Fruit fly (Drosophila melanogaster): ENCODE results near the gene Pgd.

Gene Pgd

dm6 chrX:2196086-2196732 lies 51.3 kb downstream of the Pgd start (continued):
- peak; percentile 56 for TF ChIP-seq Met (GFP tag; optimal IDR thresholded peaks at IDR 0.05)
- TF ChIP-seq fd59A (GFP tag; optimal IDR thresholded peaks at IDR 0.05), result no peak
- peak; percentile 21 for TF ChIP-seq CG3919 (GFP tag; optimal IDR thresholded peaks at IDR 0.05)
- TF ChIP-seq Eip78C (GFP tag), result peak; percentile 77
- TF ChIP-seq Sox102F (GFP tag; optimal IDR thresholded peaks at IDR 0.05), result peak; percentile 32
- no peak for TF ChIP-seq CG16779 (tag; optimal IDR thresholded peaks at IDR 0.05)
- TF ChIP-seq CG8319 (GFP tag; optimal IDR thresholded peaks at IDR 0.05), result no peak
- TF ChIP-seq CG3032 (tag; optimal IDR thresholded peaks at IDR 0.05), result peak; percentile 8
- peak; percentile 27 for TF ChIP-seq Sox14 (GFP tag; optimal IDR thresholded peaks at IDR 0.05)

dm6 chrX:2197414-2198271 lies 52.7 kb downstream of the Pgd start:
- TF ChIP-seq Eip93F (GFP tag; optimal IDR thresholded peaks at IDR 0.05) (peak; percentile 54), Eip78C (GFP tag) (peak; percentile 67), vri (GFP tag; optimal IDR thresholded peaks at IDR 0.05) (peak; percentile 80), fd85E (GFP tag; optimal IDR thresholded peaks at IDR 0.05) (no peak), acj6 (GFP tag; optimal IDR thresholded peaks at IDR 0.05) (no peak), Met (GFP tag; optimal IDR thresholded peaks at IDR 0.05) (no peak), CG31627 (GFP tag; optimal IDR thresholded peaks at IDR 0.05) (peak; percentile 3), net (GFP tag; optimal IDR thresholded peaks at IDR 0.05) (no peak), salr (GFP tag; optimal IDR thresholded peaks at IDR 0.05) (no peak), CG9139 (GFP tag; optimal IDR thresholded peaks at IDR 0.05) (no peak), CG8119 (GFP tag; IDR thresholded peaks at IDR 0.05) (no peak), lz (GFP tag; optimal IDR thresholded peaks at IDR 0.05) (no peak), CG4318 (GFP tag; optimal IDR thresholded peaks at IDR 0.05) (no peak), Sox14 (GFP tag; optimal IDR thresholded peaks at IDR 0.05) (peak; percentile 68), fd59A (GFP tag; optimal IDR thresholded peaks at IDR 0.05) (no peak), esn (GFP tag; optimal IDR thresholded peaks at IDR 0.05) (peak; percentile 28), CG6163 (GFP tag; IDR thresholded peaks at IDR 0.05) (no peak), Ets96B (tag; optimal IDR thresholded peaks at IDR 0.05) (no peak), CG11294 (GFP tag; IDR thresholded peaks at IDR 0.05) (no peak), ss (GFP tag; optimal IDR thresholded peaks at IDR 0.05) (no peak), CG11902 (GFP tag; optimal IDR thresholded peaks at IDR 0.05) (no peak), eg (GFP tag; IDR thresholded peaks at IDR 0.05) (no peak), Sox15 (GFP tag; optimal IDR thresholded peaks at IDR 0.05) (no peak), Eip75B (GFP tag; optimal IDR thresholded peaks at IDR 0.05) (no peak), CG3032 (tag; optimal IDR thresholded peaks at IDR 0.05) (no peak), CG10669 (GFP tag; optimal IDR thresholded peaks at IDR 0.05) (no peak), Hr39 (GFP tag; optimal IDR thresholded peaks at IDR 0.05) (no peak), topi (GFP tag; optimal IDR thresholded peaks at IDR 0.05) (peak; percentile 22), svp (GFP tag) (peak; percentile 98)
